Fruit fly (Drosophila melanogaster) ovary, adult (tissue): Measurements from ENCODE around the gene CG6999.
"Not testable (repeated sequence)": the region's sequence is repeated elsewhere in the genome, so short reads cannot be mapped to it uniquely, and the experiment has no call there.

Experiments
- CG17801 ChIP-seq: fragments of 200-800 bp; optimal IDR thresholded peaks from 2 replicates; lab custom pipeline; 2019; ENCODE audit warnings: missing biosample characterization, mild to moderate bottlenecking, missing genetic modification characterization, moderate library complexity; ENCODE audit not compliant: partially characterized antibody

CG6999 gene

DNA sequence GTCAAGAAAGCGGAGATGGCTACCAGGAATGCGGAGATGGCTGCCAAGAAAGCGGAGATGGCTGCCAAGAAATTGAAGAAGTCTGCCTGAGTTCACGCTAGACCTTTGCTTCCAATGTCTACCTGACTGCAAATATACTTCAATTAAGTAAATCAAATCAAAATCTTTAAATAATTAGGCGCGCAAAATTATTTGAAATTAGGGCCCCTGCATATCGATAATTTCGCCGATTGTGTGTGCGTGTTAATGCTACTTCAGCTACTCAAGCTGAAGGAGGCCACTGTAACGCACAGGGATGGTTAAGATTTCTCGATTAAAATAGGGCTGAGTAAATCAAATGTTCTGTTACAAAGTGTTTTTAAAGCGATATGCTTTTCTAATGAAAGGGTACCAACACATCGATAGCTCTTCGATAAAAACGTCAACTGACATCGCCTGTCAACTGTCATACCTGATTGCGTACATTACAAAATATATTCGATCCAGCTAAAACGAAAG lies at the start of gene CG6999:
Gene CG6999 (plus strand): TSS at position 448 of the 498 bp plus-strand sequence.
- TF ChIP-seq CG17801: not testable (repeated sequence)

DNA sequence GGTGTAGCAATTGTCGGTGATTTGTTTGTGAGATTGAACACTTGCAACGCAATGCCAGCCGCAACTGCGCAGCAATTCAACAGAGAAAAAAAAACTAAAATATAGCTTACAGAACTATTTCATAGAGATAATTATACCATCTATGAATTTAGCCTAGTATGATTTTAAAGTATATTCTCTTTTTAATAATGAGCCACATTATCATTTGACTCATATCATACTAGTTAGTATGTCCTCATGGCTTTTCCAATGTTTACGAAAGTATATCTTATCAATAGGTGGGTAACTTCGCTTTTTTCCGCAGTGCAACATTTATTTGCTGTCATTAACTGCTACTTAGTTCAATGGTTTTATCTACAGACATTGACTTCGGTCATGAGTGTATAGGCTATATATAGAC lies 49.4 kb upstream of the CG6999 start:
- no peak for TF ChIP-seq CG17801

DNA sequence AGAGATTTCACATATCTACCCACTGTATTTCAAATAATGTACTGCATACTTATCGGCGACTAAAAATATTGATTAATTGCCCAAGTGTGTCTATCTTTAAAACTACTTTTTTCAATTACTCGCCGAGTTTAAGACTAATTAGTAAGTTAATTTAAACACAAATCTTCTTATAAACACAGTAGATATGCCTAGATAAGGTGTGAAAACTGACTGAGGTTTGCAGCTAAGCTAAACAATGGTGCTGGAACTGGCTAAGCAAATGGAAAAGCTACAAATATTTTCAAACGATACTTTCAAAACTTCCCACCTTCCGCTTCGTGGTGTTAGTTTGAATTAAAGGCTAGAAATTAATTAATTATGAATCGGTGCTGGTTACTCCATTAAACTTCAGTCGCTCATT lies 47.3 kb upstream of the CG6999 start:
- TF ChIP-seq CG17801: no peak

dm6 chrX:9041789-9042456 lies 46.2 kb upstream of the CG6999 start:
- TF ChIP-seq CG17801: peak; percentile 10

dm6 chrX:9042457-9043045 lies 45.6 kb upstream of the CG6999 start:
- peak; percentile 59 for TF ChIP-seq CG17801

dm6 chrX:9043711-9044505 lies 44.3 kb upstream of the CG6999 start:
- TF ChIP-seq CG17801: no peak

- TF ChIP-seq CG17801: no peak
These were observed 43.3 kb upstream of the CG6999 start for dm6 chrX:9044857-9045256.

- TF ChIP-seq CG17801: no peak
These were observed 41.7 kb upstream of the CG6999 start for dm6 chrX:9046383-9046941.

dm6 chrX:9046986-9047385 lies 41.2 kb upstream of the CG6999 start:
- peak; percentile 97 for TF ChIP-seq CG17801

dm6 chrX:9047725-9048384 lies 40.3 kb upstream of the CG6999 start:
- TF ChIP-seq CG17801: peak; percentile 83

- peak; percentile 41 for TF ChIP-seq CG17801
These were observed 39.8 kb upstream of the CG6999 start for dm6 chrX:9048385-9048750.

dm6 chrX:9048941-9049340 lies 39.2 kb upstream of the CG6999 start:
- TF ChIP-seq CG17801: no peak

DNA sequence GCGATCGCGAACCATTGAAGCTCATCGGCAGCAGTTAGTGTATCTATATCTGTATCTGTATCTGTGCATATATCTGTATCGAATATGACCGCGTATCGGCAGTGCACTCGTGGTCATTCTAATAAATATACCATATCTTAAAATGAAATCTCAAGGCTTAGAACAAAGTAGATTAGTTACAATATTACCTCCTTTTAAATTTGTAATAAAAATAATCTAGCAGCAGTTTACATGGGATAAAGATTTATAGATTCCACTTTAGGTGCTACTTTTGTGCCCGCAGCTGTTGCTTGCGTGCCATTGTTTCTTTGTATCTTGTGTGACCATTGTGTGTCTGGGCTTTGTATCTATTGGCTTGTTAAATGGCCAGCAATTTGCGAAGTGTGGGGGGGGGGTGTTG lies 28.1 kb upstream of the CG6999 start:
- peak; percentile 59 for TF ChIP-seq CG17801

DNA sequence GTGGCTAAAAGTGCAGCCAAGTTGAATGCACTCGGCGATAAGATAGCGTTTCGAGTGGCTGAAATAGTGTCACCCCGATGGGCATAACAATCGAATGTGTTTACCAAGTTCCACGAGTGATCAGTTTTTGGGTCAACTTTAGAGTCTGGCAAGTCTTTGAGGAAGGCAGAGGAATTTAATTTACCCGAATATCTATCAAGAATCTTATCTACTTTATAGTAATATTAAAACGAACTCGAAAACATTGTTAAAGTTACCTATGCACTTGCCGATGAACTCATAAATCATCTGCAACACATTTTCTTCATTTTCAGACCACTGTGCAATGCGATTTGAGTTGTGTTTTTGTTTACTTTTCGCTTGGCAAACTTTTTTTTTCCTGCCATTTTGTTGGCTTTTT lies 26.9 kb upstream of the CG6999 start:
- TF ChIP-seq CG17801: peak; percentile 40

- no peak for TF ChIP-seq CG17801
These were observed 25.5 kb upstream of the CG6999 start for dm6 chrX:9062665-9063064.

DNA sequence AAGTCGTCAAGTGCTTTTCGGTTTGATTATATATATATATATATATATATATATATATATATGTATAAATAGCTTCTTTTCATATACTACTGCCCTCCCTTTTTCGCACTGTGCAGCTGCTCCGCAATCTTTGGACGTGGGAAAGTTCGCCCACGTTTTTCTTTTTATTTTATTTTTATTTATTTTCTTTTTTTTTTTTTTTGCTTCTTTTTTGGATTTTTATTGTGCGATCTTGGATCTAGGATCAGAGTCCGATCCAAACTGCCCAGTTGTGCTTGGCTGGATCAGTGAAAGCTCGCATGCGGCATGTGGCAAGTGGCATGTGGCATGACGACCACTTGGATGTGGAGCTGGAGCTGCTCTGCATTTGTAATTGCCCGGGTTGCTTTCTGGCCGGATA lies 24.7 kb upstream of the CG6999 start:
- no peak for TF ChIP-seq CG17801

DNA sequence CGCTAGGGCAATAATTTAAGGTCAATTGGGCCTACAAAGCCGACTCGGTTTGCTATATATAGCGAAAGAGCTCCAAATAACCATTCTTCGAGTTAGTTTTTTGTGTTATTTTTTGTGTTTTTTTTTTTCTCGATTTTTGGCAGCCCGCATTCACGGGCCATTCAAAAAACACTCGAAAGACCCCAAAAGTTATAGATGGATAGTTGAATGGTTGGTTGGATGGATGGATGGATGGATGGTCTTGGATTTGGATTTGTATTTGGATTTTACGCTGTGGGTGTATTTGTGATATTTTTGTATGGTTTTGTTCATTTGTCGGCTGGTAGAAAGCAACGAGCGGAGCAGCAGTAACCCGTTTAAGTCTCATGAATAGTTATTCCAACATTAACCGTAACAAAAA lies 24.1 kb upstream of the CG6999 start:
- TF ChIP-seq CG17801: no peak
